Fruit fly (Drosophila melanogaster): Measurements from ENCODE around the gene wus.

Gene wus

DNA sequence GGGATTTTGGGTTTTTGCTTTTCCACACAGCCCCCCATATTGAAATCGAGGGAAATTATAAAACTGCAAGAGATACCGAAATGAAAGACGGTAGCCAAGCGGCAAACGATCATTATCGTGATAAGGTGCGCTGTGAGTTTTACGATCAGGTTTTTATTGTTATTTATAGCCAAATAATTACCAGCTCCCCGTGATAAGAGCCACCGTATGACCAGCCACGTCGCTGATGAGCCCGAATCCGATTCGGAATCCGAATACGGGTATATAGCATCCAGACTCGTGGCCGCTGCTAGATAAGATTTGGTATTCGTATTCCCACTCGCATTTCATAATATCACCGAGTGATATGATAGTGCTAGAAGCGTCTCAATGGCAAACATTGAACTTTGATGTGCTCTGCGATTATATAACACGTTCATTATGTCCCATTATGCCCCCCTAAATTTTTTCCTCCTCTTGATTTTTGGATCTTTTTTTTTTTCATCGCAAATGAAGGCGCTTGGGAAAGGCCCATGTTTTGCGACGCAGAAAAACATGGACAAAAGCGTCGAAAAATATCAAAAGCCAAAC lies 21.8 kb downstream of the wus start:
- TF ChIP-seq vri (GFP tag; optimal IDR thresholded peaks at IDR 0.05) (peak; percentile 70), svp (GFP tag) (peak; percentile 40), net (GFP tag; optimal IDR thresholded peaks at IDR 0.05) (no peak), OdsH (GFP tag; optimal IDR thresholded peaks at IDR 0.05) (no peak), Ets21C (GFP tag; optimal IDR thresholded peaks at IDR 0.05) (no peak)

DNA sequence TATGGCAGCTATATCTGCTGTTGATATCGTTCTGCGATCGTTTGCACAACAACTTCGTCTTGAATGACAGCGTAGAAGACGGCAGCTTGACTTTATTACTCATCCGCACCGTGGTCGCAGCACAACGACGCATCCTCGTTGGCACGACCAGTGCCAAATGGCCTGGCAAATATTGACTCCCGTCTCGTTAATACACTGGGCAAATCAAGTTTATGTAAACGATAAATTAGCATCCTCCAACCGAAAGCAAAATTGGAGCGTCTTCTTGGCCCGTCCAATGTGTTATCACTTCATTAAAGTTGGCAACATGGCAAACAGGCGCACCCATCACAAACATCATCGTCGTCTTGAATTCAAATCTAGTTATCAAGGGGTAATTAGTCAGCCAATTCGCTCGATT lies 23.2 kb downstream of the wus start:
- peak; percentile 71 for TF ChIP-seq fkh (GFP tag; optimal IDR thresholded peaks at IDR 0.05)
- TF ChIP-seq CG1621 (tag; optimal IDR thresholded peaks at IDR 0.05): peak; percentile 1
- no peak for TF ChIP-seq Sox14 (GFP tag; optimal IDR thresholded peaks at IDR 0.05)
- TF ChIP-seq CG6163 (GFP tag; IDR thresholded peaks at IDR 0.05): no peak
- TF ChIP-seq CG34406 (GFP tag; optimal IDR thresholded peaks at IDR 0.05): no peak
- peak in 1 of 2 experiments; percentile 35 for TF ChIP-seq ss (GFP tag; optimal IDR thresholded peaks at IDR 0.05)
- no peak for TF ChIP-seq Met (GFP tag; optimal IDR thresholded peaks at IDR 0.05)
- peak; percentile 25 for TF ChIP-seq CG10669 (GFP tag; optimal IDR thresholded peaks at IDR 0.05)
- TF ChIP-seq vri (GFP tag; optimal IDR thresholded peaks at IDR 0.05): peak; percentile 16
- peak; percentile 11 for TF ChIP-seq CG6808 (GFP tag; optimal IDR thresholded peaks at IDR 0.05)
- TF ChIP-seq svp (GFP tag): peak; percentile 54
- TF ChIP-seq Eip78C (GFP tag): peak; percentile 65

DNA sequence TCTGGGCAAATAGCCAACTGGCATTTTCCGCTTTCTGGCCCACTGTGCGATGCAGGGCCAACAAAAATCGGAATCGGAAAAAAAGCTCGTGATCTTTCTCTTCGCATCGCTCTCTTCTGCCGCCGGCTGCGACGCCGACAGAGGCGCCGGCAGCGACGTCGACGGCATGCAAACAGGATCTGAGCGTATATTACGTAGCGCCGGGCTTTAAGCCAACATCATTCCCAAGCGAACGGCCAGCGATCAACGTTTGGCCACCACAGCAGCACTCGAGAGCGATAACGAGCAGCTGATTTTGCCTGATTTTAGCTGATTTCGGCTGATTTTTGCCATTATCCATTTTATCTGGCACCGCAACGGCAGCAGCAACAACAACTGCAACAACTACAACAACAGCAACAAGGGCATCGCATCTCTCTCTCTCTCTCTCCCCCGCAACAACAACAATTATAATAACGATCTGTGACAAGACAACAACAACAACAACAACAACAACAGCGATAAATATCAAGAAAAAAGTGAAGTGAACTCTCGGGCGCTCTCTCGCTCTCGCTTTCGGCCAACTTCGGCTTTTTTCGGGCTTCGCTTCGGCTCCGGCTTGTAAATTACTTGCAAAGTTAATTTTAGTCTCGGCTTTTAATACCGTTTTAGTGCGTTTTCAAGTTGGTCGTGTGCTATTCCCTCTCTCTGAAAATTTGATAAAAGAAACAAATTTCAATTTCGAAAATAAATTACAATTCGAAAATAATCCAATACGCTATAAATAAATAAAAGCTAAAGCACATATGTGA lies 27.5 kb downstream of the wus start, which contains the start of gene CG4928:
TSS of gene CG4928 (plus strand) at position 216 of the 791 bp plus-strand sequence.
- peak; percentile 70 for TF ChIP-seq Blimp-1 (GFP tag; optimal IDR thresholded peaks at IDR 0.05)
- no peak for TF ChIP-seq Eip75B (GFP tag; optimal IDR thresholded peaks at IDR 0.05)
- no peak for TF ChIP-seq cyc (GFP tag; optimal IDR thresholded peaks at IDR 0.05)
- TF ChIP-seq Hr39 (GFP tag; optimal IDR thresholded peaks at IDR 0.05): peak; percentile 3
- TF ChIP-seq salr (GFP tag; optimal IDR thresholded peaks at IDR 0.05): no peak
- TF ChIP-seq esn (GFP tag; optimal IDR thresholded peaks at IDR 0.05): no peak
- TF ChIP-seq CG9139 (GFP tag; optimal IDR thresholded peaks at IDR 0.05): peak; percentile 10
- TF ChIP-seq Smox (GFP tag; optimal IDR thresholded peaks at IDR 0.05): no peak
- TF ChIP-seq fkh (GFP tag; optimal IDR thresholded peaks at IDR 0.05): peak; percentile 28
- TF ChIP-seq dsx (GFP tag; optimal IDR thresholded peaks at IDR 0.05; ENCODE audit: poor library complexity, severe bottlenecking): peak; percentile 11
- TF ChIP-seq pdm3 (GFP tag; optimal IDR thresholded peaks at IDR 0.05): no peak
- no peak for TF ChIP-seq CG4318 (GFP tag; optimal IDR thresholded peaks at IDR 0.05)
- no peak for TF ChIP-seq OdsH (GFP tag; optimal IDR thresholded peaks at IDR 0.05)
- TF ChIP-seq Lpt (GFP tag; optimal IDR thresholded peaks at IDR 0.05): peak; percentile 2
- TF ChIP-seq eg (GFP tag; IDR thresholded peaks at IDR 0.05): 0 out of 3 replicates have a peak, but pooled peaks have one; percentile 48
- TF ChIP-seq CG8119 (GFP tag; IDR thresholded peaks at IDR 0.05): no peak
- TF ChIP-seq lz (GFP tag; optimal IDR thresholded peaks at IDR 0.05): no peak
- peak; percentile 31 for TF ChIP-seq svp (GFP tag)
- no peak for TF ChIP-seq Hr38 (GFP tag; optimal IDR thresholded peaks at IDR 0.05)
- peak in 1 of 2 experiments; percentile 29 for TF ChIP-seq ss (GFP tag; optimal IDR thresholded peaks at IDR 0.05)
- TF ChIP-seq CG3919 (GFP tag; optimal IDR thresholded peaks at IDR 0.05): no peak
- TF ChIP-seq CG1621 (tag; optimal IDR thresholded peaks at IDR 0.05): no peak
- no peak for TF ChIP-seq Ets96B (tag; optimal IDR thresholded peaks at IDR 0.05)
- no peak for TF ChIP-seq Sox15 (GFP tag; optimal IDR thresholded peaks at IDR 0.05)
- peak; percentile 55 for TF ChIP-seq CG6854 (GFP tag; optimal IDR thresholded peaks at IDR 0.05)
- TF ChIP-seq fd85E (GFP tag; optimal IDR thresholded peaks at IDR 0.05): no peak
- TF ChIP-seq achi (GFP tag; optimal IDR thresholded peaks at IDR 0.05): no peak
- no peak for TF ChIP-seq CG6808 (GFP tag; optimal IDR thresholded peaks at IDR 0.05)
- peak; percentile 71 for TF ChIP-seq Eip78C (GFP tag)
- no peak for TF ChIP-seq CG11294 (GFP tag; IDR thresholded peaks at IDR 0.05)

Data from whole organism, prepupa.